Worm (Caenorhabditis elegans) whole organism, L1 larva: ENCODE data around the gene Y62H9A.16.

Experiments used
- C16A3.4 ChIP-seq: fragments of 150-350 bp; optimal IDR thresholded peaks from 2 replicates; lab custom pipeline; 2014; ENCODE audit warnings: missing biosample characterization, missing genetic modification characterization
- ama-1 ChIP-seq: fragments of 150-350 bp; optimal IDR thresholded peaks from 2 replicates; lab custom pipeline; 2014
- grh-1 ChIP-seq: fragments of 200-800 bp; sonication (Bioruptor generic); IDR thresholded peaks from 2 replicates; pipeline ENCODE4 v1.3.6; 2022; ENCODE audit warnings: missing genetic modification reagents, missing genetic modification characterization, missing compliant biosample characterization
- mdl-1 ChIP-seq, 2 experiments: fragments of 150-350 bp; optimal IDR thresholded peaks; 2 replicates each; lab custom pipeline; 2014 to 2017; ENCODE audit warnings: missing biosample characterization in 2 of 2, missing genetic modification characterization in 2 of 2, inconsistent platforms in 1 of 2
- nhr-11 ChIP-seq: fragments of 150-350 bp; optimal IDR thresholded peaks from 2 replicates; lab custom pipeline; 2014; ENCODE audit warnings: missing biosample characterization, missing genetic modification characterization
- nhr-20 ChIP-seq: sonication (generic microtip); optimal IDR thresholded peaks from 2 replicates; lab custom pipeline; 2016; ENCODE audit warnings: mild to moderate bottlenecking, missing genetic modification characterization, missing compliant biosample characterization
- nhr-237 ChIP-seq: fragments of 150-350 bp; optimal IDR thresholded peaks from 2 replicates; lab custom pipeline; 2014; ENCODE audit warnings: missing biosample characterization, missing genetic modification characterization
- nhr-77 ChIP-seq: fragments of 150-350 bp; optimal IDR thresholded peaks from 2 replicates; lab custom pipeline; 2014; ENCODE audit warnings: missing biosample characterization, missing genetic modification characterization
- pqm-1 ChIP-seq: sonication (generic microtip); optimal IDR thresholded peaks from 3 replicates; lab custom pipeline; 2017; ENCODE audit warnings: missing biosample characterization, missing genetic modification characterization

ce11 chrX:11910046-11910445 is 8.0 kb upstream of the Y62H9A.16 start, which contains the start of gene Y62H9A.15:
- TF ChIP-seq mdl-1 (tag; optimal IDR thresholded peaks at IDR 0.05; lab: Kevin White, UChicago) (no peak), nhr-20 (tag; lab: Kevin White, UChicago) (peak; percentile 1), nhr-237 (no peak), grh-1 (GFP tag; lab: Robert Waterston, UW) (no peak), C16A3.4 (tag; lab: Kevin White, UChicago) (no peak), ama-1 (no peak), nhr-11 (tag; lab: Kevin White, UChicago) (no peak), nhr-77 (no peak), pqm-1 (tag; lab: Kevin White, UChicago) (no peak)
